Fruit fly (Drosophila melanogaster): Measurements from ENCODE around the gene CG15005.

dm6 chr3L:4211440-4211839 is 7.3 kb upstream of the CG15005 start, which contains the start of gene Cpr64Ab:
- TF ChIP-seq CG1024 (GFP tag; IDR thresholded peaks at IDR 0.05) (no peak), shn (GFP tag; optimal IDR thresholded peaks at IDR 0.05) (no peak), Ets97D (GFP tag; optimal IDR thresholded peaks at IDR 0.05) (no peak), CG3281 (GFP tag; optimal IDR thresholded peaks at IDR 0.05) (no peak), CG6654 (GFP tag; optimal IDR thresholded peaks at IDR 0.05) (no peak), bigmax (GFP tag; optimal IDR thresholded peaks at IDR 0.05) (no peak), luna (GFP tag; optimal IDR thresholded peaks at IDR 0.05) (no peak), ham (GFP tag; IDR thresholded peaks at IDR 0.05) (no peak)
